Worm (Caenorhabditis elegans) whole organism, late embryonic: ENCODE data around the gene svh-11.
A peak's percentile ranks its signal among the peaks of the same experiment; 100 is the strongest.

Experiments
- C08G9.2 ChIP-seq: sonication (generic microtip); optimal IDR thresholded peaks from 2 replicates; lab custom pipeline; 2016; ENCODE audit warnings: mild to moderate bottlenecking, missing genetic modification characterization, moderate library complexity, missing compliant biosample characterization
- C38D4.7 ChIP-seq: fragments of 200-800 bp; sonication (Bioruptor generic); optimal IDR thresholded peaks from 2 replicates; lab custom pipeline; 2018; ENCODE audit warnings: mild to moderate bottlenecking, missing genetic modification characterization, moderate library complexity, missing compliant biosample characterization
- T23F11.4 ChIP-seq: fragments of 200-800 bp; sonication (Bioruptor generic); optimal IDR thresholded peaks from 2 replicates; lab custom pipeline; 2018; ENCODE audit warnings: mild to moderate bottlenecking, missing genetic modification characterization, missing compliant biosample characterization
- Y22D7AL.16 ChIP-seq: sonication (generic microtip); optimal IDR thresholded peaks from 2 replicates; lab custom pipeline; 2016; ENCODE audit warnings: missing genetic modification characterization, missing compliant biosample characterization
- ahr-1 ChIP-seq: sonication (generic microtip); optimal IDR thresholded peaks from 2 replicates; lab custom pipeline; 2016; ENCODE audit warnings: missing genetic modification characterization, missing compliant biosample characterization
- ceh-14 ChIP-seq: sonication (generic microtip); optimal IDR thresholded peaks from 2 replicates; lab custom pipeline; 2016; ENCODE audit warnings: missing genotype, missing genetic modification characterization, missing compliant biosample characterization
- ceh-19 ChIP-seq: fragments of 200-800 bp; sonication (Bioruptor generic); optimal IDR thresholded peaks from 2 replicates; lab custom pipeline; 2018; ENCODE audit warnings: mild to moderate bottlenecking, missing genetic modification characterization, missing compliant biosample characterization
- ceh-22 ChIP-seq: sonication (generic microtip); optimal IDR thresholded peaks from 2 replicates; lab custom pipeline; 2017; ENCODE audit warnings: missing biosample characterization, missing genetic modification characterization
- ceh-45 ChIP-seq: fragments of 200-800 bp; sonication (Bioruptor generic); IDR thresholded peaks from 2 replicates; pipeline ENCODE4 v1.3.6; 2022; ENCODE audit warnings: missing genetic modification reagents, missing genetic modification characterization, missing compliant biosample characterization
- ceh-9 ChIP-seq: sonication (generic microtip); optimal IDR thresholded peaks from 2 replicates; lab custom pipeline; 2016; ENCODE audit warnings: mild to moderate bottlenecking, missing genetic modification characterization, inconsistent platforms, missing compliant biosample characterization
- elt-4 ChIP-seq: sonication (generic microtip); optimal IDR thresholded peaks from 2 replicates; lab custom pipeline; 2016; ENCODE audit warnings: missing genetic modification characterization, missing compliant biosample characterization
- eyg-1 ChIP-seq: sonication (generic microtip); optimal IDR thresholded peaks from 2 replicates; lab custom pipeline; 2016; ENCODE audit warnings: missing genotype, missing genetic modification characterization, missing compliant biosample characterization
- hlh-30 ChIP-seq: sonication (generic microtip); optimal IDR thresholded peaks from 2 replicates; lab custom pipeline; 2017; ENCODE audit warnings: antibody characterized with exemption, missing genetic modification characterization, missing compliant biosample characterization; ENCODE audit not compliant: insufficient read depth
- hlh-6 ChIP-seq: sonication (generic microtip); optimal IDR thresholded peaks from 2 replicates; lab custom pipeline; 2016; ENCODE audit warnings: missing genotype, missing genetic modification characterization, missing compliant biosample characterization
- madf-2 ChIP-seq: sonication (generic microtip); optimal IDR thresholded peaks from 2 replicates; lab custom pipeline; 2017; ENCODE audit warnings: missing genetic modification characterization, missing compliant biosample characterization
- nfya-1 ChIP-seq: sonication (generic microtip); optimal IDR thresholded peaks from 2 replicates; lab custom pipeline; 2017; ENCODE audit warnings: missing genetic modification characterization, mild to moderate bottlenecking, missing compliant biosample characterization, antibody characterized with exemption, moderate library complexity
- nhr-232 ChIP-seq: sonication (generic microtip); optimal IDR thresholded peaks from 2 replicates; lab custom pipeline; 2016; ENCODE audit warnings: missing genetic modification characterization, missing compliant biosample characterization
- npax-4 ChIP-seq: sonication (generic microtip); optimal IDR thresholded peaks from 2 replicates; lab custom pipeline; 2016; ENCODE audit warnings: missing genetic modification characterization, missing compliant biosample characterization
- pag-3 ChIP-seq: sonication (generic microtip); optimal IDR thresholded peaks from 2 replicates; lab custom pipeline; 2016; ENCODE audit warnings: missing compliant biosample characterization, missing genetic modification characterization, borderline replicate concordance
- pat-9 ChIP-seq: fragments of 200-800 bp; sonication (Bioruptor generic); optimal IDR thresholded peaks from 2 replicates; lab custom pipeline; 2018; ENCODE audit warnings: mild to moderate bottlenecking, missing genetic modification characterization, moderate library complexity, missing compliant biosample characterization
- pax-1 ChIP-seq: fragments of 150-350 bp; optimal IDR thresholded peaks from 2 replicates; lab custom pipeline; 2014; ENCODE audit warnings: missing biosample characterization, missing genetic modification characterization
- pha-4 ChIP-seq: fragments of 150-350 bp; optimal IDR thresholded peaks from 2 replicates; lab custom pipeline; 2018; ENCODE audit warnings: missing biosample characterization, missing genetic modification reagents, missing genetic modification characterization
- pqm-1 ChIP-seq: sonication (generic microtip); optimal IDR thresholded peaks from 2 replicates; lab custom pipeline; 2016; ENCODE audit warnings: missing genetic modification characterization, missing compliant biosample characterization
- pros-1 ChIP-seq: fragments of 150-350 bp; optimal IDR thresholded peaks from 2 replicates; lab custom pipeline; 2014; ENCODE audit warnings: missing biosample characterization, missing genetic modification reagents, missing genetic modification characterization
- rnt-1 ChIP-seq: sonication (generic microtip); optimal IDR thresholded peaks from 2 replicates; lab custom pipeline; 2016; ENCODE audit warnings: missing genetic modification characterization, missing compliant biosample characterization
- sox-4 ChIP-seq: sonication (generic microtip); optimal IDR thresholded peaks from 2 replicates; lab custom pipeline; 2017; ENCODE audit warnings: mild to moderate bottlenecking, missing genetic modification characterization, inconsistent platforms, missing compliant biosample characterization
- syd-9 ChIP-seq: sonication (generic microtip); optimal IDR thresholded peaks from 2 replicates; lab custom pipeline; 2016; ENCODE audit warnings: mild to moderate bottlenecking, missing genetic modification characterization, moderate library complexity, missing compliant biosample characterization
- tbx-2 ChIP-seq: sonication (generic microtip); optimal IDR thresholded peaks from 2 replicates; lab custom pipeline; 2016; ENCODE audit warnings: missing genetic modification characterization, missing compliant biosample characterization
- tbx-7 ChIP-seq: sonication (generic microtip); optimal IDR thresholded peaks from 2 replicates; lab custom pipeline; 2016; ENCODE audit warnings: missing genotype, missing genetic modification characterization, missing compliant biosample characterization
- ttx-3 ChIP-seq: sonication (generic microtip); optimal IDR thresholded peaks from 2 replicates; lab custom pipeline; 2016; ENCODE audit warnings: missing genetic modification reagents, missing genetic modification characterization, missing compliant biosample characterization
- unc-86 ChIP-seq: sonication (generic microtip); optimal IDR thresholded peaks from 2 replicates; lab custom pipeline; 2016; ENCODE audit warnings: missing genetic modification characterization, missing compliant biosample characterization
- zip-5 ChIP-seq: sonication (generic microtip); optimal IDR thresholded peaks from 2 replicates; lab custom pipeline; 2016; ENCODE audit warnings: missing genetic modification characterization, missing compliant biosample characterization

Gene svh-11

ce11 chrV:2185486-2185885 lies 21.4 kb upstream of the svh-11 start:
- TF ChIP-seq elt-4 (tag; lab: Kevin White, UChicago) (peak; percentile 5), C38D4.7 (GFP tag; lab: Kevin White, UChicago) (no peak)

- TF ChIP-seq rnt-1 (no peak), ceh-45 (GFP tag; lab: Robert Waterston, UW) (no peak), Y22D7AL.16 (tag; lab: Kevin White, UChicago) (no peak), pag-3 (tag; lab: Kevin White, UChicago) (no peak), madf-2 (tag; lab: Kevin White, UChicago) (no peak), nfya-1 (tag; lab: Kevin White, UChicago) (peak; percentile 60)
Measured at ce11 chrV:2187864-2188345, 19.0 kb upstream of the svh-11 start, which contains the start of gene Y5H2B.3. Gene Y5H2B.3 (plus strand): TSS chrV:2188295.

- TF ChIP-seq ceh-14 (no peak), tbx-7 (tag; lab: Kevin White, UChicago) (no peak), hlh-6 (tag; lab: Kevin White, UChicago) (no peak), madf-2 (tag; lab: Kevin White, UChicago) (no peak), elt-4 (tag; lab: Kevin White, UChicago) (no peak), pat-9 (tag; lab: Kevin White, UChicago) (no peak), pag-3 (tag; lab: Kevin White, UChicago) (no peak), pros-1 (no peak), ceh-9 (tag; lab: Kevin White, UChicago) (no peak)
- TF ChIP-seq, all 69 proteins: peak for 0
Measured at ce11 chrV:2190383-2190782, 16.5 kb upstream of the svh-11 start.

ce11 chrV:2191122-2191521 lies 15.8 kb upstream of the svh-11 start, which contains the start of gene srbc-42:
Gene srbc-42 (minus strand): TSS chrV:2191222.
- TF ChIP-seq tbx-2 = no peak
- TF ChIP-seq pax-1 (tag; lab: Kevin White, UChicago) = no peak
- TF ChIP-seq ttx-3 (tag; lab: Kevin White, UChicago) = no peak
- TF ChIP-seq pqm-1 (tag; lab: Kevin White, UChicago) = no peak
- no peak for TF ChIP-seq elt-4 (tag; lab: Kevin White, UChicago)
- no peak for TF ChIP-seq ceh-9 (tag; lab: Kevin White, UChicago)
- TF ChIP-seq zip-5 (tag; lab: Kevin White, UChicago) = no peak
- no peak for TF ChIP-seq C08G9.2
- TF ChIP-seq pha-4 = no peak
- no peak for TF ChIP-seq ceh-45 (GFP tag; lab: Robert Waterston, UW)
- no peak for TF ChIP-seq unc-86 (tag; lab: Kevin White, UChicago)
- no peak for TF ChIP-seq sox-4

- no peak for TF ChIP-seq hlh-30 (tag; lab: Kevin White, UChicago)
- no peak for TF ChIP-seq ahr-1 (tag; lab: Kevin White, UChicago)
- TF ChIP-seq nhr-232 (tag; lab: Kevin White, UChicago) = no peak
- no peak for TF ChIP-seq T23F11.4 (GFP tag; lab: Kevin White, UChicago)
- no peak for TF ChIP-seq eyg-1 (tag; lab: Kevin White, UChicago)
- TF ChIP-seq syd-9 = no peak
- TF ChIP-seq ceh-22 (tag; lab: Kevin White, UChicago) = no peak
- no peak for TF ChIP-seq hlh-6 (tag; lab: Kevin White, UChicago)
- TF ChIP-seq C38D4.7 (GFP tag; lab: Kevin White, UChicago) = no peak
- TF ChIP-seq ceh-9 (tag; lab: Kevin White, UChicago) = no peak
- TF ChIP-seq pax-1 (tag; lab: Kevin White, UChicago) = no peak
- no peak for TF ChIP-seq npax-4 (tag; lab: Kevin White, UChicago)
- no peak for TF ChIP-seq ceh-19 (GFP tag; lab: Kevin White, UChicago)
Measured at ce11 chrV:2192117-2192516, 14.8 kb upstream of the svh-11 start, which contains the start of gene nhr-13. Gene nhr-13 (plus strand): TSS chrV:2192485.
